Worm (Caenorhabditis elegans) whole organism, L2 larva: Measurements from ENCODE around the gene F20D6.6.
A peak's percentile ranks its signal among the peaks of the same experiment; 100 is the strongest.

Source experiments
- C34F6.9 ChIP-seq: fragments of 150-350 bp; optimal IDR thresholded peaks from 2 replicates; lab custom pipeline; 2014; ENCODE audit warnings: missing biosample characterization, missing genetic modification characterization
- F13H6.1 ChIP-seq: sonication (generic microtip); optimal IDR thresholded peaks from 2 replicates; lab custom pipeline; 2016; ENCODE audit warnings: missing genetic modification characterization, missing compliant biosample characterization
- ZK546.5 ChIP-seq: sonication (generic microtip); optimal IDR thresholded peaks from 2 replicates; lab custom pipeline; 2017; ENCODE audit warnings: missing biosample characterization, missing genetic modification characterization
- alr-1 ChIP-seq: fragments of 150-350 bp; optimal IDR thresholded peaks from 2 replicates; lab custom pipeline; 2014; ENCODE audit warnings: missing biosample characterization, missing genetic modification characterization
- ama-1 ChIP-seq: fragments of 150-350 bp; optimal IDR thresholded peaks from 2 replicates; lab custom pipeline; 2018; ENCODE audit warnings: inconsistent platforms
- blmp-1 ChIP-seq: sonication (generic microtip); optimal IDR thresholded peaks from 2 replicates; lab custom pipeline; 2017; ENCODE audit warnings: missing genetic modification characterization, mild to moderate bottlenecking, missing compliant biosample characterization, antibody characterized with exemption, moderate library complexity; ENCODE audit not compliant: insufficient read depth
- ceh-16 ChIP-seq: fragments of 150-350 bp; optimal IDR thresholded peaks from 2 replicates; lab custom pipeline; 2014; ENCODE audit warnings: missing biosample characterization, missing genetic modification characterization
- ceh-82 ChIP-seq: fragments of 150-350 bp; optimal IDR thresholded peaks from 2 replicates; lab custom pipeline; 2014; ENCODE audit warnings: missing biosample characterization, missing genetic modification characterization
- crh-2 ChIP-seq: sonication (generic microtip); optimal IDR thresholded peaks from 2 replicates; lab custom pipeline; 2017; ENCODE audit warnings: missing biosample characterization, missing genetic modification characterization
- dmd-4 ChIP-seq: sonication (generic microtip); optimal IDR thresholded peaks from 2 replicates; lab custom pipeline; 2017; ENCODE audit warnings: missing biosample characterization, missing genetic modification characterization
- egl-27 ChIP-seq: sonication (generic microtip); optimal IDR thresholded peaks from 3 replicates; lab custom pipeline; 2017; ENCODE audit warnings: missing biosample characterization, missing genetic modification reagents, missing genetic modification characterization
- elt-1 ChIP-seq: fragments of 150-350 bp; optimal IDR thresholded peaks from 2 replicates; lab custom pipeline; 2014; ENCODE audit warnings: missing biosample characterization, missing genetic modification characterization
- elt-3 ChIP-seq: sonication (generic microtip); optimal IDR thresholded peaks from 2 replicates; lab custom pipeline; 2017; ENCODE audit warnings: missing biosample characterization, missing genetic modification characterization
- fos-1 ChIP-seq: fragments of 150-350 bp; optimal IDR thresholded peaks from 2 replicates; lab custom pipeline; 2014; ENCODE audit warnings: missing biosample characterization, missing genetic modification characterization
- lin-11 ChIP-seq: fragments of 150-350 bp; sonication (generic microtip); optimal IDR thresholded peaks from 2 replicates; lab custom pipeline; 2014; ENCODE audit warnings: missing biosample characterization, missing genetic modification characterization, inconsistent platforms, mixed read lengths
- lin-13 ChIP-seq: fragments of 150-350 bp; optimal IDR thresholded peaks from 2 replicates; lab custom pipeline; 2014; ENCODE audit warnings: missing biosample characterization, missing genetic modification reagents, missing genetic modification characterization
- lin-39 ChIP-seq: fragments of 150-350 bp; optimal IDR thresholded peaks from 2 replicates; lab custom pipeline; 2014; ENCODE audit warnings: missing biosample characterization, missing genetic modification reagents, missing genetic modification characterization
- lsy-2 ChIP-seq, 2 experiments: fragments of 150-350 bp in 1 of 2; sonication (generic microtip) in 1 of 2; optimal IDR thresholded peaks; 2 replicates each; lab custom pipeline; 2014 to 2017; ENCODE audit warnings: missing biosample characterization in 2 of 2, missing genetic modification characterization in 2 of 2
- mbf-1 ChIP-seq: sonication (generic microtip); optimal IDR thresholded peaks from 2 replicates; lab custom pipeline; 2017; ENCODE audit warnings: missing biosample characterization, missing genetic modification characterization
- nhr-10 ChIP-seq: sonication (generic microtip); optimal IDR thresholded peaks from 2 replicates; lab custom pipeline; 2017; ENCODE audit warnings: missing biosample characterization, missing genetic modification characterization
- nhr-11 ChIP-seq: fragments of 150-350 bp; optimal IDR thresholded peaks from 2 replicates; lab custom pipeline; 2014; ENCODE audit warnings: missing biosample characterization, missing genetic modification characterization
- nhr-21 ChIP-seq: fragments of 150-350 bp; optimal IDR thresholded peaks from 2 replicates; lab custom pipeline; 2014; ENCODE audit warnings: missing biosample characterization, missing genetic modification characterization
- nhr-23 ChIP-seq: fragments of 150-350 bp; optimal IDR thresholded peaks from 2 replicates; lab custom pipeline; 2014; ENCODE audit warnings: missing biosample characterization, missing genetic modification reagents, missing genetic modification characterization
- nhr-237 ChIP-seq: fragments of 150-350 bp; optimal IDR thresholded peaks from 2 replicates; lab custom pipeline; 2014; ENCODE audit warnings: missing biosample characterization, missing genetic modification characterization
- nhr-25 ChIP-seq: fragments of 150-350 bp; sonication (generic microtip); optimal IDR thresholded peaks from 3 replicates; lab custom pipeline; 2014; ENCODE audit warnings: missing biosample characterization, missing genetic modification characterization
- nhr-6 ChIP-seq: fragments of 150-350 bp; optimal IDR thresholded peaks from 2 replicates; lab custom pipeline; 2014; ENCODE audit warnings: missing biosample characterization, missing genetic modification characterization
- nhr-77 ChIP-seq: fragments of 150-350 bp; optimal IDR thresholded peaks from 2 replicates; lab custom pipeline; 2014; ENCODE audit warnings: missing biosample characterization, missing genetic modification characterization
- sem-4 ChIP-seq: fragments of 150-350 bp; optimal IDR thresholded peaks from 2 replicates; lab custom pipeline; 2014; ENCODE audit warnings: missing biosample characterization, missing genetic modification reagents, missing genetic modification characterization
- sma-3 ChIP-seq: sonication (generic microtip); optimal IDR thresholded peaks from 2 replicates; lab custom pipeline; 2016; ENCODE audit warnings: missing genetic modification reagents, missing genetic modification characterization, missing compliant biosample characterization
- sma-9 ChIP-seq, 2 experiments: fragments of 150-350 bp in 1 of 2; sonication (generic microtip) in 1 of 2; optimal IDR thresholded peaks; 2 replicates each; lab custom pipeline; 2014 to 2016; ENCODE audit warnings: missing genetic modification characterization in 2 of 2, mild to moderate bottlenecking in 1 of 2, missing biosample characterization in 1 of 2, missing compliant biosample characterization in 1 of 2, missing genetic modification reagents in 1 of 2, moderate library complexity in 1 of 2
- unc-39 ChIP-seq: fragments of 150-350 bp; optimal IDR thresholded peaks from 2 replicates; lab custom pipeline; 2014; ENCODE audit warnings: missing biosample characterization, missing genetic modification characterization
- unc-55 ChIP-seq: fragments of 150-350 bp; sonication (generic microtip); optimal IDR thresholded peaks from 3 replicates; lab custom pipeline; 2014; ENCODE audit warnings: missing biosample characterization, missing genetic modification reagents, missing genetic modification characterization
- unc-62 ChIP-seq: fragments of 150-350 bp; optimal IDR thresholded peaks from 2 replicates; lab custom pipeline; 2014; ENCODE audit warnings: missing biosample characterization, missing genetic modification reagents, missing genetic modification characterization
- zag-1 ChIP-seq: fragments of 150-350 bp; optimal IDR thresholded peaks from 2 replicates; lab custom pipeline; 2014; ENCODE audit warnings: missing biosample characterization, missing genetic modification characterization
- ztf-1 ChIP-seq: fragments of 200-800 bp; sonication (Bioruptor generic); conservative IDR thresholded peaks from 2 replicates; pipeline ENCODE4 v1.3.6; 2022; ENCODE audit warnings: missing genetic modification characterization, missing compliant biosample characterization
- ztf-11 ChIP-seq: sonication (generic microtip); optimal IDR thresholded peaks from 2 replicates; lab custom pipeline; 2017; ENCODE audit warnings: missing biosample characterization, missing genetic modification characterization
- ztf-4 ChIP-seq: fragments of 150-350 bp; optimal IDR thresholded peaks from 2 replicates; lab custom pipeline; 2014; ENCODE audit warnings: missing biosample characterization, missing genetic modification characterization

The F20D6.6 gene

DNA sequence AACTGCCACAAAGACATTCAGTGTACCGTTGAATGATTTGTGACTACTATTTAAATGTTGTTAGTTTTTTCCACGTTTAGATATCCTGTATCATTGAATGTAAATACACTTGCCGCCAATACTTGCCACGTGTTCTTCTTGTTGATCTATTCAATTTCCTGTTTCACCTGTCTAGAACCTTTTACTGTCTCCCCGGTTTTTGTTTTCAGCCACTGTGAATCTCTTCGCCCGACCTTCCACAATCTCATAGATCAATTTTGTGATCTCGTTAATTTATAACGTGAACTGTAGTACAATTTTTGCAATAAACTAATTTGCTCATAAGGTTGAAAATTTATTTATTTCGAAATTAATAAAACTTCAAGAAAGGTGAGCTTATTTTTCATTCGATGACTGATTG lies 14.4 kb upstream of the F20D6.6 start, which contains the start of gene D1014.13:
TSS of gene D1014.13 (plus strand) at position 301 of the 400 bp plus-strand sequence.
- TF ChIP-seq nhr-25 (tag; lab: Kevin White, UChicago): no peak
- TF ChIP-seq ztf-1 (GFP tag; lab: Robert Waterston, UW): no peak
- TF ChIP-seq sem-4: no peak
- TF ChIP-seq unc-39 (tag; lab: Kevin White, UChicago): no peak

DNA sequence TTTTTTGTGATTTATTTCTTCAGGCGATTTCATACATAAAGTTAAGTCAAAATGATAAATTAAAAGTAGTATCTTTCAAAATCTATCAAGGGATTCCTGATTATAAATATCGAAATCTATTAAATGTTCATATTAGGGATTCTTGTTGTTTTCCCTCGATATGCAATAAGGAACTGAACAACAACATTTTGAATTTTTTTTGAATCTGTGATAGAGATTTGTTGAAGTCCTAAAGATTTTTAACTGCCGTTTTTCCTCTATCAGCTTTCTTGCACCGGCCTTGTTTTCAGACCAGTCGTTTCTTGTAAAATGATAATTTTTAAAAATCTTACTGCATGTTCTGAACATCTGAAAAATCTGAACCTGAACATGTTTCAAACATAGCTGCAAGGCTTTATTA lies 4.0 kb upstream of the F20D6.6 start:
- TF ChIP-seq unc-62 (no peak), unc-55 (no peak), ceh-16 (no peak), blmp-1 (tag; lab: Kevin White, UChicago) (no peak), ama-1 (no peak), nhr-25 (tag; lab: Kevin White, UChicago) (no peak), alr-1 (tag; lab: Kevin White, UChicago) (no peak)

DNA sequence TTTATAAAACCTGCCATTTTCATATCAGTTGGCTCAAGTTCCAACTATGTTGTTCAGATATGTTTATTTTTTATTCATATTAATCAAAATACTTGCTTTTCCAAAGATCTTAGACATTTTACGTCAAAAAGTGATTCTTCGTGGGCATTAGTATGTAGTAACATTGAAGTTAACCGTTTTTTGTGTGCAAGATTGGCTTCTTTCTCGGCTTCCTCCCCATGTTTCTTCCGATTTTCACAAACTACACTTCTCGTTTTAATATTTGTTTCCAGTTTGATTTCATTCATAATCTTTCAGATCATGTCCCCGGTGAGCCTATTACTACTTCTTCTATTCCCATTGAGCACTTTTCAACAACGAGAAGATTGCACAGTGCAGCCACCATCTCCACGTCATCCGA lies 2.3 kb upstream of the F20D6.6 start, which contains the start of gene sul-2:
TSS of gene sul-2 (plus strand) at position 301 of the 400 bp plus-strand sequence.
- TF ChIP-seq zag-1 (tag; lab: Kevin White, UChicago): no peak
- TF ChIP-seq F13H6.1 (tag; lab: Kevin White, UChicago): no peak
- TF ChIP-seq mbf-1: no peak
- no peak for TF ChIP-seq dmd-4 (tag; lab: Kevin White, UChicago)
- TF ChIP-seq nhr-21 (tag; lab: Kevin White, UChicago): no peak
- TF ChIP-seq lin-11 (tag; lab: Kevin White, UChicago): no peak
- no peak for TF ChIP-seq ceh-16
- TF ChIP-seq nhr-11 (tag; lab: Kevin White, UChicago): no peak
- TF ChIP-seq sma-9 (GFP tag; optimal IDR thresholded peaks at IDR 0.05; lab: Kevin White, UChicago): no peak
- no peak for TF ChIP-seq sma-9 (tag; optimal IDR thresholded peaks at IDR 0.05; lab: Kevin White, UChicago)
- no peak for TF ChIP-seq elt-3
- TF ChIP-seq egl-27 (tag; lab: Kevin White, UChicago): no peak
- TF ChIP-seq blmp-1 (tag; lab: Kevin White, UChicago): no peak
- no peak for TF ChIP-seq crh-2 (tag; lab: Kevin White, UChicago)
- TF ChIP-seq ZK546.5: no peak
- TF ChIP-seq unc-62: no peak
- TF ChIP-seq nhr-25 (tag; lab: Kevin White, UChicago): no peak
- no peak for TF ChIP-seq ama-1
- TF ChIP-seq ztf-4 (tag; lab: Kevin White, UChicago): no peak
- TF ChIP-seq ceh-82 (tag; lab: Kevin White, UChicago): no peak
- TF ChIP-seq sma-3 (GFP tag; lab: Kevin White, UChicago): no peak

DNA sequence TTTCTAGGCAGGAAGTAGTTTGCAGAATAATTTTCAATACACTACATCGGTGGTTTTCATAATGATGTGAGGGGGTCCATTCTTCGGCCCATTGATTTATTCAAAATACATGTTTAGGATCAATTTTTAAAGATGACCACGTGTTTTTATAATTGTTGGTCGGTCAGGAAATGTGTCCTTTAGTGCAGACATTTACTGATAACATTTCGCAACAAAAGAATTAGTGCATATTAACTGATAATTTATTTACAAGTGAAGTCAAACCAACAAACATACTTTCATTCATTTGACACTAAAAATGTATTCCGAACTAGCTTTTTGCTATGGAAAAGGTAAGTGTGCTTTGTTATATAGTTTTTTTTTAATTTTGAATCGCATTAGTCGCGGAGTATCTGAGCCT lies 2.0 kb downstream of the F20D6.6 start, which contains the start of gene F20D6.5:
TSS of gene F20D6.5 (plus strand) at position 259 of the 400 bp plus-strand sequence.
- no peak for TF ChIP-seq zag-1 (tag; lab: Kevin White, UChicago)
- TF ChIP-seq sma-9 (GFP tag; optimal IDR thresholded peaks at IDR 0.05; lab: Kevin White, UChicago): peak; percentile 64
- TF ChIP-seq sma-9 (tag; optimal IDR thresholded peaks at IDR 0.05; lab: Kevin White, UChicago): no peak
- peak; percentile 18 for TF ChIP-seq fos-1

DNA sequence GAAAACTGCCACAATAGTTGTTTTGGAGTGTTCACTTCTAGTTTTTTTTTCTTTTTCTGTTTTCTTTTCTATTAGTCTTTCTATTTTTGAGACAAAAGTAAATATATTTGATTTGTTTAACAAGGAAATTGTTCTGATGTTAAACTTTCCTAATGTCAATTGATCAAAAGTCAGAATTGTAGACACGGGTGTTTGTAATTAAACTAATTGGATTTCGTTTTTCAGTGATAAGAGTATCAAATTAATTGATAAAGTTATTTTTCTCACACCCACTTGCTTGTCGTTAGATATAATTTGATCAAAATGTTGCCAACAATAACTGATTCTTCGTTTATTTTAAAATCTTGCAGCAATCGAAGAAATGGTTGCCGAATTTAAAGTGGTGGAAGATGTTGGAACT lies 3.5 kb downstream of the F20D6.6 start:
- TF ChIP-seq sma-9 (GFP tag; optimal IDR thresholded peaks at IDR 0.05; lab: Kevin White, UChicago): no peak
- TF ChIP-seq sma-9 (tag; optimal IDR thresholded peaks at IDR 0.05; lab: Kevin White, UChicago): no peak
- TF ChIP-seq nhr-77 (tag; lab: Kevin White, UChicago): no peak
- no peak for TF ChIP-seq ztf-1 (GFP tag; lab: Robert Waterston, UW)
- TF ChIP-seq nhr-237 (tag; lab: Kevin White, UChicago): no peak
- TF ChIP-seq nhr-11 (tag; lab: Kevin White, UChicago): no peak
- no peak for TF ChIP-seq lsy-2 (tag; optimal IDR thresholded peaks at IDR 0.05; lab: Kevin White, UChicago)
- no peak for TF ChIP-seq lin-13 (GFP tag; lab: Kevin White, UChicago)
- TF ChIP-seq ama-1: no peak
- TF ChIP-seq C34F6.9 (tag; lab: Kevin White, UChicago): no peak
- no peak for TF ChIP-seq nhr-23 (tag; lab: Kevin White, UChicago)
- TF ChIP-seq ztf-11 (tag; lab: Kevin White, UChicago): no peak
- TF ChIP-seq nhr-6 (tag; lab: Kevin White, UChicago): no peak
- TF ChIP-seq nhr-10 (tag; lab: Kevin White, UChicago): no peak
- TF ChIP-seq unc-39 (tag; lab: Kevin White, UChicago): no peak
- TF ChIP-seq elt-1 (tag; lab: Kevin White, UChicago): no peak
- no peak for TF ChIP-seq lin-11 (tag; lab: Kevin White, UChicago)
- TF ChIP-seq lin-39 (tag; lab: Kevin White, UChicago): no peak
